Worm (Caenorhabditis elegans): ENCODE data around the gene stg-1.

DNA sequence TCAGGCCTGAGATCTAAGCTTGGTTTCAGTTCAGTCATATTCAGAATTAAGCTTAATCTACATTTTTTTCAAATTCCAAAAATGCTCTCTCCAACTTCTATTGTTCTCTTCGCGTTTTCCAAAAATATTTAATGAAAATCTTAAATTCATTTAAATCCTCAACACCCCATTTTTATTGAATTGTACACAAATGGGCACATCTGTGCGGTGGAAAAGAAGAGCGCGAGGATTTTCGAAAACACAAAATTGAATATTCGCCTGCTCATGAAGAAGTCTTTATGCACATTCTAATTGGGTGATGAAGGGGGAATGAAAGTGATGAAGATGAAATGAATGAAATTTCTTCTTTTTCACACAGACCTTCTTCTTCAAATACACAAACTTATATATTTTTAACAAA is 24.0 kb upstream of the stg-1 start:
- TF ChIP-seq rnt-1 (tag; optimal IDR thresholded peaks at IDR 0.05): no peak
- no peak for TF ChIP-seq nhr-76 (tag; optimal IDR thresholded peaks at IDR 0.05)
- TF ChIP-seq lir-3 (tag; optimal IDR thresholded peaks at IDR 0.05; ENCODE audit: poor library complexity): no peak
- TF ChIP-seq sox-4 (tag; optimal IDR thresholded peaks at IDR 0.05): no peak
- TF ChIP-seq lin-39 (tag; optimal IDR thresholded peaks at IDR 0.05): no peak
- TF ChIP-seq nhr-12 (tag; optimal IDR thresholded peaks at IDR 0.05): no peak
- TF ChIP-seq lsy-2 (tag; optimal IDR thresholded peaks at IDR 0.05): no peak
- TF ChIP-seq tbx-2 (tag; optimal IDR thresholded peaks at IDR 0.05): no peak
- TF ChIP-seq ceh-82 (tag; optimal IDR thresholded peaks at IDR 0.05): no peak

Data from whole organism, L1 larva.